Worm (Caenorhabditis elegans): ENCODE data around the gene cdc-48.1.

DNA sequence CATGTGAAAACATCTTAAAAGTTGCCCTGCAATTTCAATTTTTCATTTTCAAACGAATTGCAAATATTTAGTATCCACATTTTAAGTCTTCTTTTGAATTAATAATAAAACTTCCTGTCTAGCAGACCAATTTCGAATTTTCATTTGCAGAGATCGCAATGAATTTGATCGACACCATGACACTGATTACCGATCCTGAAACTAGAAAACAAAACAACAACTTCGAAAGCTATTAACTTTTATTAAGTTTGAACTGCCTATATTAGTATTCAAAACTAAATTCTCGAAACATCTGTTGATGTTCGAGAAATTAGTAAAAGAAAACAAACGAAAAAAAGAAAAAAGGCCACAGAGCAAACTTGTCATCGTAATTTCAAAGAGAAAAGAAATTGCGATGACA lies 11.0 kb upstream of the cdc-48.1 start:
- no peak for TF ChIP-seq elt-1 (tag; optimal IDR thresholded peaks at IDR 0.05)
- no peak for TF ChIP-seq unc-62 (GFP tag; optimal IDR thresholded peaks at IDR 0.05)
- no peak for TF ChIP-seq lsy-2 (tag; optimal IDR thresholded peaks at IDR 0.05)
- TF ChIP-seq nhr-77 (tag; optimal IDR thresholded peaks at IDR 0.05), result no peak
- TF ChIP-seq egl-27 (tag; optimal IDR thresholded peaks at IDR 0.05), result no peak
- no peak for TF ChIP-seq zag-1 (tag; optimal IDR thresholded peaks at IDR 0.05)
- no peak for TF ChIP-seq ztf-4 (tag; optimal IDR thresholded peaks at IDR 0.05)
- no peak for TF ChIP-seq mab-5 (tag; optimal IDR thresholded peaks at IDR 0.05)
- TF ChIP-seq nhr-23 (tag; optimal IDR thresholded peaks at IDR 0.05), result no peak

Measured in whole organism, L2 larva.